Worm (Caenorhabditis elegans) whole organism, late embryonic: ENCODE data around the gene elc-1.
"Not testable (repeated sequence)": the region's sequence is repeated elsewhere in the genome, so short reads cannot be mapped to it uniquely, and the experiment has no call there.

Source experiments
- K02D7.2 ChIP-seq: sonication (generic microtip); optimal IDR thresholded peaks from 2 replicates; lab custom pipeline; 2017; ENCODE audit warnings: mild to moderate bottlenecking, missing genetic modification characterization, missing compliant biosample characterization
- ceh-2 ChIP-seq: sonication (generic microtip); optimal IDR thresholded peaks from 2 replicates; lab custom pipeline; 2016; ENCODE audit warnings: missing genotype, missing genetic modification characterization, missing compliant biosample characterization
- ceh-31 ChIP-seq: sonication (generic microtip); optimal IDR thresholded peaks from 2 replicates; lab custom pipeline; 2016; ENCODE audit warnings: missing genetic modification characterization, missing compliant biosample characterization
- ceh-6 ChIP-seq: fragments of 200-800 bp; sonication (Bioruptor generic); optimal IDR thresholded peaks from 2 replicates; lab custom pipeline; 2018; ENCODE audit warnings: mild to moderate bottlenecking, missing genetic modification characterization, missing compliant biosample characterization
- ceh-9 ChIP-seq: sonication (generic microtip); optimal IDR thresholded peaks from 2 replicates; lab custom pipeline; 2016; ENCODE audit warnings: mild to moderate bottlenecking, missing genetic modification characterization, inconsistent platforms, missing compliant biosample characterization
- dve-1 ChIP-seq: sonication (generic microtip); optimal IDR thresholded peaks from 2 replicates; lab custom pipeline; 2017; ENCODE audit warnings: antibody characterized with exemption, mild to moderate bottlenecking, missing genetic modification characterization, missing compliant biosample characterization
- fkh-6 ChIP-seq: sonication (generic microtip); optimal IDR thresholded peaks from 2 replicates; lab custom pipeline; 2016; ENCODE audit warnings: missing genetic modification characterization, missing compliant biosample characterization
- hlh-30 ChIP-seq: sonication (generic microtip); optimal IDR thresholded peaks from 2 replicates; lab custom pipeline; 2017; ENCODE audit warnings: antibody characterized with exemption, missing genetic modification characterization, missing compliant biosample characterization; ENCODE audit not compliant: insufficient read depth
- hlh-8 ChIP-seq: sonication (generic microtip); optimal IDR thresholded peaks from 2 replicates; lab custom pipeline; 2016; ENCODE audit warnings: missing genotype, missing genetic modification characterization, missing compliant biosample characterization
- mec-3 ChIP-seq: sonication (generic microtip); optimal IDR thresholded peaks from 2 replicates; lab custom pipeline; 2016; ENCODE audit warnings: borderline replicate concordance, missing genetic modification characterization, missing compliant biosample characterization
- nhr-11 ChIP-seq: fragments of 150-350 bp; optimal IDR thresholded peaks from 2 replicates; lab custom pipeline; 2014; ENCODE audit warnings: missing biosample characterization, missing genetic modification characterization
- pax-1 ChIP-seq: fragments of 150-350 bp; optimal IDR thresholded peaks from 2 replicates; lab custom pipeline; 2014; ENCODE audit warnings: missing biosample characterization, missing genetic modification characterization
- pqm-1 ChIP-seq: sonication (generic microtip); optimal IDR thresholded peaks from 2 replicates; lab custom pipeline; 2016; ENCODE audit warnings: missing genetic modification characterization, missing compliant biosample characterization
- sox-2 ChIP-seq: fragments of 200-800 bp; sonication (Bioruptor generic); IDR thresholded peaks from 2 replicates; pipeline ENCODE4 v1.3.6; 2022; ENCODE audit warnings: missing genetic modification reagents, missing genetic modification characterization, missing compliant biosample characterization

Gene elc-1

ce11 chrIII:1380535-1381274, 36.3 kb downstream of the elc-1 start, which contains the start of the genes pals-21 and Y82E9BR.6:
TSS of gene pals-21 (minus strand) at chrIII:1380635.
TSS of gene Y82E9BR.6 (plus strand) at chrIII:1381224.
- TF ChIP-seq hlh-30 (tag; lab: Kevin White, UChicago) (peak; percentile 0), nhr-11 (tag; lab: Kevin White, UChicago) (no peak)

- TF ChIP-seq ceh-6; mec-3; pax-1 (tag; lab: Kevin White, UChicago): not testable (repeated sequence)
Measured at ce11 chrIII:1377903-1378302, 39.1 kb downstream of the elc-1 start, which contains the start of gene pals-40. TSS of gene pals-40 (minus strand) at chrIII:1378003.

- TF ChIP-seq sox-2; ceh-2; ceh-31 (tag; lab: Kevin White, UChicago): not testable (repeated sequence)
Measured at ce11 chrIII:1375491-1375890, 41.5 kb downstream of the elc-1 start, which contains the start of gene Y82E9BR.10. TSS of gene Y82E9BR.10 (minus strand) at chrIII:1375591.

ce11 chrIII:1374355-1374807, 42.6 kb downstream of the elc-1 start, which contains the start of gene Y82E9BR.20:
TSS of gene Y82E9BR.20 (plus strand) at chrIII:1374405.
- TF ChIP-seq fkh-6, result no peak
- no peak for TF ChIP-seq K02D7.2 (tag; lab: Kevin White, UChicago)
- no peak for TF ChIP-seq pqm-1 (tag; lab: Kevin White, UChicago)

- TF ChIP-seq nhr-11 (tag; lab: Kevin White, UChicago), result no peak
- TF ChIP-seq ceh-9 (tag; lab: Kevin White, UChicago), result no peak
- no peak for TF ChIP-seq dve-1 (tag; lab: Kevin White, UChicago)
- peak; percentile 69 for TF ChIP-seq hlh-8 (tag; lab: Kevin White, UChicago)
Measured at ce11 chrIII:1372563-1372962, 44.4 kb downstream of the elc-1 start.
